Fruit fly (Drosophila melanogaster) whole organism, prepupa: Measurements from ENCODE around the gene zfh1.
A peak's percentile ranks its signal among the peaks of the same experiment; 100 is the strongest.

Experiments
- CG11294 ChIP-seq: fragments of 200-800 bp; sonication (Bioruptor generic); IDR thresholded peaks from 2 replicates; pipeline ENCODE4 v1.3.6; 2022; ENCODE audit warnings: missing biosample characterization, missing genetic modification characterization
- CG11902 ChIP-seq: fragments of 200-800 bp; sonication (Bioruptor generic); optimal IDR thresholded peaks from 3 replicates; lab custom pipeline; 2016; ENCODE audit warnings: missing biosample characterization, missing genetic modification characterization
- CG16779 ChIP-seq: fragments of 200-800 bp; sonication (Bioruptor generic); optimal IDR thresholded peaks from 3 replicates; lab custom pipeline; 2017; ENCODE audit warnings: missing biosample characterization, mild to moderate bottlenecking, missing genetic modification characterization
- CG32006 ChIP-seq: fragments of 200-800 bp; sonication (Bioruptor generic); optimal IDR thresholded peaks from 3 replicates; lab custom pipeline; 2017; ENCODE audit warnings: missing biosample characterization, mild to moderate bottlenecking, missing genetic modification characterization
- CG34406 ChIP-seq: fragments of 200-800 bp; sonication (Bioruptor generic); optimal IDR thresholded peaks from 3 replicates; lab custom pipeline; 2016; ENCODE audit warnings: missing biosample characterization, missing genetic modification characterization
- CG3919 ChIP-seq: fragments of 200-800 bp; sonication (Bioruptor generic); optimal IDR thresholded peaks from 3 replicates; lab custom pipeline; 2016; ENCODE audit warnings: missing biosample characterization, missing genetic modification characterization
- CG4318 ChIP-seq: fragments of 200-800 bp; sonication (Bioruptor generic); optimal IDR thresholded peaks from 3 replicates; lab custom pipeline; 2017; ENCODE audit warnings: missing biosample characterization, mild to moderate bottlenecking, missing genetic modification characterization
- CG6163 ChIP-seq: fragments of 200-800 bp; sonication (Bioruptor generic); IDR thresholded peaks from 3 replicates; pipeline ENCODE4 v1.3.6; 2022; ENCODE audit warnings: missing biosample characterization, missing genetic modification characterization
- CG7368 ChIP-seq: fragments of 200-800 bp; sonication (Bioruptor generic); optimal IDR thresholded peaks from 3 replicates; lab custom pipeline; 2016; ENCODE audit warnings: missing biosample characterization, missing genetic modification characterization
- CG8119 ChIP-seq: fragments of 200-800 bp; sonication (Bioruptor generic); IDR thresholded peaks from 3 replicates; pipeline ENCODE4 v1.3.6; 2022; ENCODE audit warnings: missing biosample characterization, missing genetic modification characterization
- CG8319 ChIP-seq: fragments of 200-800 bp; sonication (Bioruptor generic); optimal IDR thresholded peaks from 3 replicates; lab custom pipeline; 2016; ENCODE audit warnings: missing biosample characterization, missing genetic modification characterization
- CG8632 ChIP-seq: fragments of 200-800 bp; sonication (Bioruptor generic); optimal IDR thresholded peaks from 3 replicates; lab custom pipeline; 2016; ENCODE audit warnings: missing biosample characterization, missing genetic modification characterization
- CG9139 ChIP-seq: fragments of 200-800 bp; sonication (Bioruptor generic); optimal IDR thresholded peaks from 3 replicates; lab custom pipeline; 2017; ENCODE audit warnings: missing biosample characterization, mild to moderate bottlenecking, missing genetic modification characterization
- Eip75B ChIP-seq: fragments of 200-800 bp; sonication (Bioruptor generic); optimal IDR thresholded peaks from 3 replicates; lab custom pipeline; 2016; ENCODE audit warnings: missing biosample characterization, missing genetic modification characterization
- Eip78C ChIP-seq: fragments of 200-800 bp; sonication (Bioruptor generic); peaks from one replicate; lab custom pipeline; 2016; ENCODE audit warnings: missing biosample characterization, missing genetic modification characterization
- Hr39 ChIP-seq: fragments of 200-800 bp; sonication (Bioruptor generic); optimal IDR thresholded peaks from 2 replicates; lab custom pipeline; 2016; ENCODE audit warnings: missing biosample characterization, missing genetic modification characterization
- Lpt ChIP-seq: fragments of 200-800 bp; sonication (Bioruptor generic); optimal IDR thresholded peaks from 3 replicates; lab custom pipeline; 2016; ENCODE audit warnings: missing biosample characterization, missing genetic modification characterization
- OdsH ChIP-seq: fragments of 200-800 bp; sonication (Bioruptor generic); optimal IDR thresholded peaks from 3 replicates; lab custom pipeline; 2016; ENCODE audit warnings: missing biosample characterization, missing genetic modification characterization
- Smox ChIP-seq: fragments of 200-800 bp; sonication (Bioruptor generic); optimal IDR thresholded peaks from 3 replicates; lab custom pipeline; 2016; ENCODE audit warnings: missing biosample characterization, missing genetic modification characterization
- Sox102F ChIP-seq: fragments of 200-800 bp; sonication (Bioruptor generic); optimal IDR thresholded peaks from 2 replicates; lab custom pipeline; 2016; ENCODE audit warnings: missing biosample characterization, mild to moderate bottlenecking, missing genetic modification characterization
- Sox14 ChIP-seq: fragments of 200-800 bp; sonication (Bioruptor generic); optimal IDR thresholded peaks from 3 replicates; lab custom pipeline; 2016; ENCODE audit warnings: missing biosample characterization, missing genetic modification characterization
- achi ChIP-seq: fragments of 200-800 bp; sonication (Bioruptor generic); optimal IDR thresholded peaks from 3 replicates; lab custom pipeline; 2016; ENCODE audit warnings: missing biosample characterization, missing genetic modification characterization
- acj6 ChIP-seq: fragments of 200-800 bp; sonication (Bioruptor generic); optimal IDR thresholded peaks from 3 replicates; lab custom pipeline; 2016; ENCODE audit warnings: missing biosample characterization, missing genetic modification characterization
- cyc ChIP-seq: fragments of 200-800 bp; sonication (Bioruptor generic); optimal IDR thresholded peaks from 3 replicates; lab custom pipeline; 2016; ENCODE audit warnings: missing biosample characterization, missing genetic modification characterization
- dsx ChIP-seq: fragments of 200-800 bp; optimal IDR thresholded peaks from 3 replicates; lab custom pipeline; 2019; ENCODE audit warnings: missing biosample characterization, mild to moderate bottlenecking, missing genetic modification characterization, moderate library complexity; ENCODE audit not compliant: poor library complexity, severe bottlenecking
- fd59A ChIP-seq: fragments of 200-800 bp; sonication (Bioruptor generic); optimal IDR thresholded peaks from 2 replicates; lab custom pipeline; 2017; ENCODE audit warnings: missing biosample characterization, mild to moderate bottlenecking, missing genetic modification characterization, missing genetic modification reagents
- fkh ChIP-seq: fragments of 200-800 bp; sonication (Bioruptor generic); optimal IDR thresholded peaks from 3 replicates; lab custom pipeline; 2017; ENCODE audit warnings: missing biosample characterization, mild to moderate bottlenecking, missing genetic modification characterization, moderate library complexity
- lz ChIP-seq: fragments of 200-800 bp; sonication (Bioruptor generic); optimal IDR thresholded peaks from 3 replicates; lab custom pipeline; 2016; ENCODE audit warnings: missing biosample characterization, missing genetic modification characterization
- pdm3 ChIP-seq: fragments of 200-800 bp; sonication (Bioruptor generic); optimal IDR thresholded peaks from 3 replicates; lab custom pipeline; 2016; ENCODE audit warnings: missing biosample characterization, missing genetic modification characterization
- ss ChIP-seq, 2 experiments: fragments of 200-800 bp; sonication (Bioruptor generic); optimal IDR thresholded peaks; 2 replicates in 1 of 2; 3 replicates in 1 of 2; lab custom pipeline; 2017 to 2018; ENCODE audit warnings: mild to moderate bottlenecking in 2 of 2, missing biosample characterization in 2 of 2, missing genetic modification characterization in 2 of 2, moderate library complexity in 1 of 2
- svp ChIP-seq: fragments of 200-800 bp; sonication (Bioruptor generic); peaks from one replicate; lab custom pipeline; 2016; ENCODE audit warnings: missing biosample characterization, missing genetic modification characterization

The zfh1 gene

DNA sequence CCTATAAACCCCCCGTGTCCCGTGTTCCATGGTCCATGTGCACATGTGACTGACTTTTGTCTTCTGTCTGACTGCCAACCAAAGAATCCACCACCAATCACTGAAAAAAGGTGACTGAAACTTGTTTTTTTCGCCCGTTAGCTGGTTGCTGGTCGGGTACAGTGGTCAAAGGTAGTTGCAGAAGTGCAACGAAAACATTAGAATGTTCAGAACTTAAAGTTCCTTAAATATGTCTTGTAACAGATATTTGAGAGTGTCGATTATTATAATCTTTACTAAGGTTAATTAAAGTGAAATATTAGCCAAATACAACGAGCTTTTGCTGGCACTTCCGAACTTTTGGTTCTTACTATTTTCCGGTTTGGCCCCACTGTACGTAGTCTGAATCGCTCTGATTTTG, 4.6 kb upstream of the zfh1 start (continued):
- peak; percentile 29 for TF ChIP-seq Sox14 (GFP tag; lab: Kevin White, UChicago)
- no peak for TF ChIP-seq CG11294 (GFP tag; lab: Robert Waterston, UW)
- peak; percentile 4 for TF ChIP-seq CG32006 (GFP tag; lab: Kevin White, UChicago)
- no peak for TF ChIP-seq CG8632 (GFP tag; lab: Kevin White, UChicago)
- TF ChIP-seq CG34406 = peak; percentile 17
- no peak for TF ChIP-seq dsx (GFP tag; lab: Kevin White, UChicago)
- no peak for TF ChIP-seq CG8319 (GFP tag; lab: Kevin White, UChicago)

DNA sequence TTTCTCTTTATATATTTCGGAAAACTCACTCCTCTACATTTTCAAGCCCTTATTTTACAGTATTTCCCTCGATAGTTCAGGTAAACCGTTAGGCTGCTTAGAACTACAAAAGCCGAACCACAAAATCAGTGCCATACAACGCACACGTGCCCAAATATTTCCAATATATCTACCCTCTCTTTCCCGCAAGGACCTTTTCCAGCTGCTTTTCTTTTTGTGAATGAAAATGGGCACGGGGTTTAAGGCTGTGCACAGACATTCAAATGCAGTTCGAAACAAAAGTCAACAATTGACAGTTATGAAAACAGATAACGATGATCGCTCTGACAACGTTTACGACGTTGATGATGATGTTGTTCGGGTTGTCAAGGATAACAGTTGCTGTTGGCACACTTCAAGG, 3.5 kb upstream of the zfh1 start:
- no peak for TF ChIP-seq CG3919 (GFP tag; lab: Kevin White, UChicago)
- TF ChIP-seq acj6 = no peak
- no peak for TF ChIP-seq CG8119 (GFP tag; lab: Robert Waterston, UW)
- no peak for TF ChIP-seq CG7368 (GFP tag; lab: Kevin White, UChicago)
- no peak for TF ChIP-seq CG8319 (GFP tag; lab: Kevin White, UChicago)
- TF ChIP-seq OdsH (GFP tag; lab: Kevin White, UChicago) = no peak
- no peak for TF ChIP-seq cyc (GFP tag; lab: Kevin White, UChicago)
- TF ChIP-seq CG11902 (GFP tag; lab: Kevin White, UChicago) = no peak
- no peak for TF ChIP-seq Eip75B (GFP tag; lab: Kevin White, UChicago)
- TF ChIP-seq lz = no peak
- TF ChIP-seq fd59A (GFP tag; lab: Kevin White, UChicago) = no peak
- no peak for TF ChIP-seq CG4318 (GFP tag; lab: Kevin White, UChicago)
- no peak for TF ChIP-seq CG34406
- TF ChIP-seq, all 60 proteins: peak for 0

DNA sequence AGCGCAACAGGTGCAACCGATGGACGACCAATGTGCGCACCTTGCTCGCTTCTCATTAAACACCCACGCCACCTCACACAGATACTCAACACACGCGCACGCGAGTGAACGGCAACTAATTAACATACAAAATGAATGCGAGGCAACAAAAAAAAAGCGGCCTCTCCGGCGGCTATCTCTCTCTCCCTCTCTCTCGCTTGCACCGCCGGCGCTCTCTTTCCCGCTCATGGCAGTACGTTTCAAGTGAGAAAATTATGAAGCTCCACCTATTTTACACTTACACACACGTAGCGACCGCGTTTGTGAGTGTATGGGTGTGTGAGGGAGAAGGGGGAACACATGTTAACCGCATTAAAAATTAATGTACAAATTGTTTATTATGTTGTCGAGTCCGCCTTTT, 1.6 kb upstream of the zfh1 start:
- TF ChIP-seq svp (GFP tag; lab: Kevin White, UChicago) (peak; percentile 65), pdm3 (GFP tag; lab: Kevin White, UChicago) (peak; percentile 9), fkh (peak; percentile 32), CG6163 (GFP tag; lab: Robert Waterston, UW) (peak; percentile 11; the same call in 1 of the 3 replicates), dsx (GFP tag; lab: Kevin White, UChicago) (peak; percentile 55), Hr39 (GFP tag; lab: Kevin White, UChicago) (no peak), CG8319 (GFP tag; lab: Kevin White, UChicago) (no peak), Sox14 (GFP tag; lab: Kevin White, UChicago) (peak; percentile 13), Eip78C (GFP tag; lab: Kevin White, UChicago) (peak; percentile 47)

DNA sequence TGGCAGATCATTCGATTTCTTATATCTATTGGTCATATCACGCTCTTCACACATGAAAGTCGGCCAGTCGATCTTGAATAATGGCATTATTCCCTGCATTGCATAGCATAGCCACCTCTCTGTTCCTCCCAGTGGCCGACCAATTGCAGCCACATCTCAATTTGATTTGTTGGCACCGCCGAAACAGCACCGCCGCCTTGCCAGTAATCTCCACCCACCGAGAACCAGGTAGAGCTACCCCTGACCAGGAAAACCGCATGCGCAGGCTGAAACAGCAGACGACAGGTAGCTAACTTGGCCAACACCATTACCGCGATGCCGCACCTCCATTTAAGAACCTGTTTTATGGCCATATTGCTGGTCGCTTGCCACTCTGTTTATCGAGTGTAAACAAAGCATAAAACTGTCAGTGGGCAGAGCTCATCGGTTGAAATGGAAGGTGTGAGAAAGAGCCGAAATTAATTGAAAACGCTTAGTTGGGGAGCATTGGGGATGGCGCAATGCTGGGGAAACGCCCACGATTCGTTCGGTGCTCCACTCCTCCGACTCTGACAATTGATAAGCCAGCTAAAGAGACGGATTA, 1.3 kb downstream of the zfh1 start:
- TF ChIP-seq fkh = peak; percentile 78
- TF ChIP-seq svp (GFP tag; lab: Kevin White, UChicago) = peak; percentile 43
- no peak for TF ChIP-seq ss (GFP tag; optimal IDR thresholded peaks at IDR 0.05; lab: Kevin White, UChicago)

DNA sequence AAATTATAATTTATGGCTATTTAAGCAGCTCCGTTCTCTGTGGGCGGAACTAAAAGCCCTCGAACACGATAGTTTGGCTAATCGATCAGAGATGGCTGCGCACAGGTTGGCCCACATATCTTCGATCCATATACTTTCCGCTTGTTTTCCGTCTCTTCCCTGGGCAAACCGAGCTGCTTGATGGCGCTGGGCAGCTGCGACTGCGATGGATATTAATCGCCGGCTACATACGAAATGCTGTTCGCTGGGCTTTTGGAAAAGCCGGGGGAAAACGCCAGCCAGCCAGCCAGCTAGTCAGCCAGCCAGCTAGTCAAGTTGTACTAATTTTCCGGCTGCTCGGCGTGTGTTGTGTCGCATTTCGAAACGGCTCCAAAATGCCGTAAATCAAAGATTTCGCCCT, 1.8 kb downstream of the zfh1 start:
- TF ChIP-seq Lpt (no peak), ss (GFP tag; optimal IDR thresholded peaks at IDR 0.05; lab: Kevin White, UChicago) (no peak), achi (GFP tag; lab: Kevin White, UChicago) (no peak), fd59A (GFP tag; lab: Kevin White, UChicago) (no peak), Sox102F (GFP tag; lab: Kevin White, UChicago) (no peak), CG9139 (GFP tag; lab: Kevin White, UChicago) (no peak), Smox (GFP tag; lab: Kevin White, UChicago) (no peak), CG4318 (GFP tag; lab: Kevin White, UChicago) (no peak), Eip75B (GFP tag; lab: Kevin White, UChicago) (no peak), CG8319 (GFP tag; lab: Kevin White, UChicago) (no peak), CG16779 (no peak)
